Worm (Caenorhabditis elegans) whole organism, L1 larva: Measurements from ENCODE around the gene C54E4.1.

ENCODE experiments used
- aha-1 ChIP-seq: fragments of 150-350 bp; optimal IDR thresholded peaks from 2 replicates; lab custom pipeline; 2014; ENCODE audit warnings: missing biosample characterization, missing genetic modification characterization
- aly-2 ChIP-seq: fragments of 150-350 bp; optimal IDR thresholded peaks from 2 replicates; lab custom pipeline; 2014; ENCODE audit warnings: missing biosample characterization, missing genetic modification characterization
- ceh-8 ChIP-seq: fragments of 200-800 bp; sonication (Bioruptor generic); optimal IDR thresholded peaks from 2 replicates; lab custom pipeline; 2018; ENCODE audit warnings: mild to moderate bottlenecking, missing genetic modification characterization, moderate library complexity, missing compliant biosample characterization
- ces-1 ChIP-seq: fragments of 150-350 bp; optimal IDR thresholded peaks from 2 replicates; lab custom pipeline; 2014; ENCODE audit warnings: missing biosample characterization, missing genetic modification reagents, missing genetic modification characterization
- efl-1 ChIP-seq, 4 experiments: fragments of 150-350 bp; optimal IDR thresholded peaks in 3 of 4; peaks in 1 of 4; 1 replicate in 1 of 4; 2 replicates in 3 of 4; lab custom pipeline; 2014; ENCODE audit warnings: missing biosample characterization in 2 of 4, missing genetic modification characterization in 2 of 4, missing genetic modification reagents in 2 of 4
- egl-27 ChIP-seq, 2 experiments: fragments of 150-350 bp in 1 of 2; sonication (generic microtip); optimal IDR thresholded peaks; 3 replicates each; lab custom pipeline; 2017 to 2018; ENCODE audit warnings: missing biosample characterization in 2 of 2, missing genetic modification characterization in 2 of 2, missing genetic modification reagents in 2 of 2
- lin-14 ChIP-seq: fragments of 200-800 bp; sonication (Bioruptor generic); optimal IDR thresholded peaks from 2 replicates; lab custom pipeline; 2018; ENCODE audit warnings: mild to moderate bottlenecking, missing genetic modification characterization, moderate library complexity, missing compliant biosample characterization
- mep-1 ChIP-seq: fragments of 150-350 bp; optimal IDR thresholded peaks from 2 replicates; lab custom pipeline; 2014; ENCODE audit warnings: missing biosample characterization, missing genetic modification characterization
- nhr-76 ChIP-seq: sonication (generic microtip); optimal IDR thresholded peaks from 2 replicates; lab custom pipeline; 2017; ENCODE audit warnings: missing biosample characterization, missing genetic modification characterization
- pag-3 ChIP-seq: sonication (generic microtip); optimal IDR thresholded peaks from 2 replicates; lab custom pipeline; 2017; ENCODE audit warnings: missing genetic modification characterization, mild to moderate bottlenecking, missing compliant biosample characterization, antibody characterized with exemption, borderline replicate concordance; ENCODE audit not compliant: insufficient read depth
- snu-23 ChIP-seq: sonication (generic microtip); optimal IDR thresholded peaks from 2 replicates; lab custom pipeline; 2016; ENCODE audit warnings: missing genetic modification characterization, missing compliant biosample characterization
- swsn-7 ChIP-seq: sonication (generic microtip); optimal IDR thresholded peaks from 2 replicates; lab custom pipeline; 2016; ENCODE audit warnings: missing genetic modification characterization, missing compliant biosample characterization
- unc-62 ChIP-seq: fragments of 150-350 bp; optimal IDR thresholded peaks from 2 replicates; lab custom pipeline; 2014; ENCODE audit warnings: missing biosample characterization, missing genetic modification reagents, missing genetic modification characterization
- xbp-1 ChIP-seq: sonication (generic microtip); optimal IDR thresholded peaks from 2 replicates; lab custom pipeline; 2016; ENCODE audit warnings: missing genetic modification characterization, missing compliant biosample characterization
- zip-4 ChIP-seq: fragments of 200-800 bp; sonication (Bioruptor generic); optimal IDR thresholded peaks from 2 replicates; lab custom pipeline; 2018; ENCODE audit warnings: mild to moderate bottlenecking, missing genetic modification characterization, moderate library complexity, missing compliant biosample characterization
- ztf-4 ChIP-seq: fragments of 150-350 bp; optimal IDR thresholded peaks from 2 replicates; lab custom pipeline; 2014; ENCODE audit warnings: missing biosample characterization, missing genetic modification characterization

The C54E4.1 gene

ce11 chrIV:2223685-2224084 is 48.3 kb downstream of the C54E4.1 start:
- TF ChIP-seq mep-1 (tag; lab: Kevin White, UChicago) (no peak), snu-23 (GFP tag; lab: Kevin White, UChicago) (no peak), aha-1 (tag; lab: Kevin White, UChicago) (no peak), ces-1 (no peak), pag-3 (tag; lab: Kevin White, UChicago) (no peak), efl-1 (optimal IDR thresholded peaks at IDR 0.05; lab: Kevin White, UChicago) (no peak), efl-1 (GFP tag; optimal IDR thresholded peaks at IDR 0.05 in 1 of 2; lab: Kevin White, UChicago) (no peak), nhr-76 (no peak), unc-62 (GFP tag; lab: Kevin White, UChicago) (no peak), ceh-8 (GFP tag; lab: Kevin White, UChicago) (no peak), egl-27 (tag; optimal IDR thresholded peaks at IDR 0.05; lab: Kevin White, UChicago) (no peak), aly-2 (tag; lab: Kevin White, UChicago) (no peak), zip-4 (no peak), xbp-1 (no peak), swsn-7 (tag; lab: Kevin White, UChicago) (no peak), ztf-4 (tag; lab: Kevin White, UChicago) (no peak), lin-14 (GFP tag; lab: Kevin White, UChicago) (no peak)
